Worm (Caenorhabditis elegans) whole organism, L3 larva: Measurements from ENCODE around the gene R02F2.1.

Experiments
- aly-2 ChIP-seq: fragments of 150-350 bp; optimal IDR thresholded peaks from 2 replicates; lab custom pipeline; 2014; ENCODE audit warnings: missing biosample characterization, missing genetic modification characterization
- ama-1 ChIP-seq: fragments of 150-350 bp; optimal IDR thresholded peaks from 2 replicates; lab custom pipeline; 2018
- ceh-9 ChIP-seq: sonication (generic microtip); optimal IDR thresholded peaks from 2 replicates; lab custom pipeline; 2018; ENCODE audit warnings: missing biosample characterization, missing genetic modification characterization
- elt-3 ChIP-seq, 3 experiments: fragments of 150-350 bp in 1 of 3; sonication (generic microtip) in 2 of 3; optimal IDR thresholded peaks; 2 replicates in 2 of 3; 4 replicates in 1 of 3; lab custom pipeline; 2014 to 2017; ENCODE audit warnings: missing biosample characterization in 3 of 3, missing genetic modification characterization in 3 of 3
- nhr-12 ChIP-seq: fragments of 150-350 bp; optimal IDR thresholded peaks from 2 replicates; lab custom pipeline; 2014; ENCODE audit warnings: missing biosample characterization, missing genetic modification characterization
- pqm-1 ChIP-seq: fragments of 150-350 bp; optimal IDR thresholded peaks from 2 replicates; lab custom pipeline; 2017; ENCODE audit warnings: missing biosample characterization, missing genetic modification characterization, inconsistent platforms

DNA sequence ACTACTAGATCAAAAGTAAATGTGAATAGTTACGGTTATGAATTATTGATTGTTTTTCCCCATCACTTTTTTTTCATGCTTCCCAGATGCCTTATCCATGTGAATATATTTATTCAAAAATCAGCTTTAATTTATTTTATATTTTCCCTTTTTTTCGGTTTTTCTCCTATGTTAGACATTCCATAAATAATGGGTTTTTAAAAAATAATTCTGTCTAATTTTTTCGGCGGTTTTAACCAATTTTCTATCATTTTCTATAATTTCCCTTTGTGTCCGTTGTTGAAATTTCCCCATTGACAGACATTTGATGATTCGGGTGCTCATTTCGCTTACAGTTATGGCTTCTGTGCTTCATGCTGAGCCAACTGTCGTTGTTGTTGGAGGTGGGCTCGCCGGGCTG is 40.6 kb upstream of the R02F2.1 start, which contains the start of gene F48E8.3:
- TF ChIP-seq ceh-9 (tag; lab: Kevin White, UChicago) (no peak), pqm-1 (tag; lab: Kevin White, UChicago) (no peak), elt-3 (tag; optimal IDR thresholded peaks at IDR 0.05; lab: Kevin White, UChicago) (no peak), ama-1 (lab: Kevin White, UChicago) (no peak), aly-2 (tag; lab: Kevin White, UChicago) (no peak), nhr-12 (tag; lab: Kevin White, UChicago) (no peak)
